Fruit fly (Drosophila melanogaster): ENCODE measurements around the gene CG33946.

DNA sequence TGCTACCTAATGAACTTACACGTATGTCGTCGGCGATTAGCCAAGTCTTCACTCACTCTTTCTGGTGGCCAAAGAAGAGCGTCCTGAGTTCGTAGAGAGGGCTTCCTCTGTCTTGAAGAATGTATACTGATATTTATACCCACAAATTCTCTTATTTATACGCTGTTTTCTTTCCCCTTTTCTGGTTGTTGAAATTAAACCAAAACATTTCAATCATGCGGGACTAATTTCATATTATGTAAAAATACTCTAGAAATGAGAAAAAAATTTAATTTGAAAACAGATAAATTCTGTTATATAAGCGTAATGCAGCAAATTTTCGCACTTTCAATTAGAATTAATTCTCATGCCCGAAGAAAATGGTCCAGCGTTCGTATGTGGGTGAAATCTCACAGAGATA lies 12.9 kb downstream of the CG33946 start, which contains the start of gene BG642312:
- TF ChIP-seq eg (GFP tag; IDR thresholded peaks at IDR 0.05) (no peak), Sox102F (GFP tag; optimal IDR thresholded peaks at IDR 0.05) (no peak), CG9139 (GFP tag; optimal IDR thresholded peaks at IDR 0.05) (no peak), Lpt (GFP tag; optimal IDR thresholded peaks at IDR 0.05) (no peak), CG6276 (GFP tag; optimal IDR thresholded peaks at IDR 0.05) (no peak), CG31627 (GFP tag; optimal IDR thresholded peaks at IDR 0.05) (no peak), CG11762 (GFP tag; optimal IDR thresholded peaks at IDR 0.05; ENCODE audit: insufficient read depth) (no peak), Sox15 (GFP tag; optimal IDR thresholded peaks at IDR 0.05) (no peak), CG15336 (GFP tag; IDR thresholded peaks at IDR 0.05) (no peak), lz (GFP tag; optimal IDR thresholded peaks at IDR 0.05) (no peak), CG16779 (tag; optimal IDR thresholded peaks at IDR 0.05) (no peak)

Data from whole organism, prepupa.